In genomic region chr3L:7869715-7870387, dm6 we compare ENCODE assay signal across 2 fruit fly cellular contexts.
TF ChIP-seq lines count a peak whose summit lies in the region.

No protein-coding gene starts in this region.

TF ChIP-seq in whole organism, embryonic, 481 proteins besides CTCF, POLR2A, EP300 and RAD21 (continued from another document and continues in another):
- peak; percentile 22 for TF ChIP-seq CG14710 (tag; optimal IDR thresholded peaks at IDR 0.05; lab: Kevin White, UChicago)
- no peak for TF ChIP-seq Bdp1 (GFP tag; optimal IDR thresholded peaks at IDR 0.05; lab: Kevin White, UChicago)
- peak; percentile 59; the same call in 1 of the 2 replicates for TF ChIP-seq Ptx1 (GFP tag; IDR thresholded peaks at IDR 0.05; lab: Robert Waterston, UW)
- no peak for TF ChIP-seq Optix (GFP tag; IDR thresholded peaks at IDR 0.05; lab: Robert Waterston, UW)
- TF ChIP-seq Aef1 (GFP tag; IDR thresholded peaks at IDR 0.05; lab: Robert Waterston, UW) = peak; percentile 20; the same call in 1 of the 3 replicates
- TF ChIP-seq CG6854 (GFP tag; optimal IDR thresholded peaks at IDR 0.05; lab: Kevin White, UChicago) = no peak
- peak; percentile 43; the same call in 2 of the 4 replicates for TF ChIP-seq Gug (GFP tag; IDR thresholded peaks at IDR 0.05; lab: Robert Waterston, UW)
- peak; percentile 43; the same call in 1 of the 2 replicates for TF ChIP-seq CG32772 (GFP tag; IDR thresholded peaks at IDR 0.05; lab: Robert Waterston, UW)
- peak in 1 of 2 experiments; percentile 18 for TF ChIP-seq Eip74EF (GFP tag; optimal IDR thresholded peaks at IDR 0.05; lab: Kevin White, UChicago)
- peak; percentile 38; the same call in 1 of the 3 replicates for TF ChIP-seq zfh1 (GFP tag; IDR thresholded peaks at IDR 0.05; lab: Robert Waterston, UW)
- TF ChIP-seq CG9215 (GFP tag; IDR thresholded peaks at IDR 0.05; lab: Robert Waterston, UW) = 0 out of 2 replicates have a peak, but pooled peaks have one; percentile 29
- TF ChIP-seq caup (GFP tag; optimal IDR thresholded peaks at IDR 0.05; lab: Kevin White, UChicago; ENCODE audit: severe bottlenecking) = no peak
- peak; percentile 8 for TF ChIP-seq CG9817 (tag; optimal IDR thresholded peaks at IDR 0.05; lab: Kevin White, UChicago)
- TF ChIP-seq bsh (GFP tag; optimal IDR thresholded peaks at IDR 0.05; lab: Kevin White, UChicago) = peak; percentile 61 to 78
- TF ChIP-seq CG7357 (GFP tag; IDR thresholded peaks at IDR 0.05; lab: Robert Waterston, UW) = peak; percentile 44; the same call in 1 of the 3 replicates
- TF ChIP-seq CG10979 (tag; optimal IDR thresholded peaks at IDR 0.05; lab: Kevin White, UChicago) = peak; percentile 48
- no peak for TF ChIP-seq D (optimal IDR thresholded peaks at IDR 0.05; lab: Kevin White, UChicago)
- peak; percentile 34 for TF ChIP-seq D (GFP tag; optimal IDR thresholded peaks at IDR 0.05; lab: Kevin White, UChicago)
- no peak for TF ChIP-seq NC2β (GFP tag; optimal IDR thresholded peaks at IDR 0.05; lab: Kevin White, UChicago)
- TF ChIP-seq dpn (GFP tag; optimal IDR thresholded peaks at IDR 0.05; lab: Kevin White, UChicago) = peak in 1 of 2 experiments; percentile 45
- TF ChIP-seq CG30020 (tag; optimal IDR thresholded peaks at IDR 0.05; lab: Kevin White, UChicago) = peak; percentile 0
- peak; percentile 57 for TF ChIP-seq CoRest (tag; optimal IDR thresholded peaks at IDR 0.05; lab: Kevin White, UChicago)
- peak; percentile 18 for TF ChIP-seq CG3407 (GFP tag; optimal IDR thresholded peaks at IDR 0.05; lab: Kevin White, UChicago)
- TF ChIP-seq CG1529 (GFP tag; optimal IDR thresholded peaks at IDR 0.05; lab: Kevin White, UChicago) = peak; percentile 39
- peak; percentile 18 for TF ChIP-seq CG10267 (tag; optimal IDR thresholded peaks at IDR 0.05; lab: Kevin White, UChicago)
- TF ChIP-seq CG32767 (GFP tag; IDR thresholded peaks at IDR 0.05; lab: Robert Waterston, UW) = peak; percentile 62; the same call in 1 of the 2 replicates
- no peak for TF ChIP-seq ranshi (GFP tag; IDR thresholded peaks at IDR 0.05; lab: Robert Waterston, UW)
- no peak for TF ChIP-seq tx (GFP tag; optimal IDR thresholded peaks at IDR 0.05; lab: Kevin White, UChicago)
- peak; percentile 18 for TF ChIP-seq fd3F (GFP tag; optimal IDR thresholded peaks at IDR 0.05; lab: Kevin White, UChicago)
- peak; percentile 52 for TF ChIP-seq phol (tag; optimal IDR thresholded peaks at IDR 0.05; lab: Kevin White, UChicago)
- TF ChIP-seq Awh (GFP tag; IDR thresholded peaks at IDR 0.05; lab: Robert Waterston, UW) = peak; percentile 52; the same call in 1 of the 2 replicates
- 0 out of 3 replicates have a peak, but pooled peaks have one; percentile 23 for TF ChIP-seq CG34422 (GFP tag; IDR thresholded peaks at IDR 0.05; lab: Robert Waterston, UW)
- TF ChIP-seq Ssrp (tag; optimal IDR thresholded peaks at IDR 0.05; lab: Kevin White, UChicago) = peak; percentile 29
- TF ChIP-seq CG17385 (GFP tag; optimal IDR thresholded peaks at IDR 0.05; lab: Kevin White, UChicago) = peak; percentile 63
- TF ChIP-seq sisA (GFP tag; IDR thresholded peaks at IDR 0.05; lab: Robert Waterston, UW) = 0 out of 2 replicates have a peak, but pooled peaks have one; percentile 4
- TF ChIP-seq Xrp1 (GFP tag; IDR thresholded peaks at IDR 0.05; lab: Robert Waterston, UW) = peak; percentile 32; the same call in 1 of the 2 replicates
- TF ChIP-seq CG2678 (tag; optimal IDR thresholded peaks at IDR 0.05; lab: Kevin White, UChicago) = peak; percentile 68
- peak; percentile 17 for TF ChIP-seq Chrac-16 (GFP tag; optimal IDR thresholded peaks at IDR 0.05; lab: Kevin White, UChicago)
- TF ChIP-seq NFAT (GFP tag; IDR thresholded peaks at IDR 0.05; lab: Robert Waterston, UW) = no peak
- TF ChIP-seq HLH3B (GFP tag; IDR thresholded peaks at IDR 0.05; lab: Robert Waterston, UW) = peak; percentile 19; the same call in 1 of the 2 replicates
- peak; percentile 66 for TF ChIP-seq gem (tag; optimal IDR thresholded peaks at IDR 0.05; lab: Kevin White, UChicago)
- peak in 1 of 2 experiments; percentile 19 for TF ChIP-seq Hr78 (GFP tag; optimal IDR thresholded peaks at IDR 0.05; lab: Kevin White, UChicago)
- no peak for TF ChIP-seq CG33557 (GFP tag; optimal IDR thresholded peaks at IDR 0.05; lab: Kevin White, UChicago)
- peak; percentile 21 for TF ChIP-seq D19A (tag; optimal IDR thresholded peaks at IDR 0.05; lab: Kevin White, UChicago)
- peak; percentile 3 for TF ChIP-seq CG10147 (GFP tag; optimal IDR thresholded peaks at IDR 0.05; lab: Kevin White, UChicago)
- TF ChIP-seq croc (GFP tag; conservative IDR thresholded peaks at IDR 0.05; lab: Robert Waterston, UW) = no peak
- TF ChIP-seq luna (GFP tag; optimal IDR thresholded peaks at IDR 0.05; lab: Kevin White, UChicago) = no peak
- TF ChIP-seq eyg (GFP tag; optimal IDR thresholded peaks at IDR 0.05; lab: Kevin White, UChicago) = no peak
- no peak for TF ChIP-seq dimm (GFP tag; IDR thresholded peaks at IDR 0.05; lab: Robert Waterston, UW)
- TF ChIP-seq CG15269 (tag; optimal IDR thresholded peaks at IDR 0.05; lab: Kevin White, UChicago) = peak; percentile 50
- TF ChIP-seq Adf1 (GFP tag; IDR thresholded peaks at IDR 0.05; lab: Robert Waterston, UW) = no peak
- TF ChIP-seq nmo (GFP tag; optimal IDR thresholded peaks at IDR 0.05; lab: Kevin White, UChicago) = peak; percentile 53
- peak; percentile 6 for TF ChIP-seq tin (GFP tag; optimal IDR thresholded peaks at IDR 0.05; lab: Kevin White, UChicago)
- peak; percentile 33; the same call in 1 of the 2 replicates for TF ChIP-seq slbo (GFP tag; IDR thresholded peaks at IDR 0.05; lab: Robert Waterston, UW)
- TF ChIP-seq zf30C (GFP tag; optimal IDR thresholded peaks at IDR 0.05; lab: Kevin White, UChicago) = no peak
- TF ChIP-seq CG10209 (GFP tag; optimal IDR thresholded peaks at IDR 0.05; lab: Kevin White, UChicago) = peak; percentile 48
- TF ChIP-seq ewg (GFP tag; optimal IDR thresholded peaks at IDR 0.05; lab: Kevin White, UChicago) = peak; percentile 29
- TF ChIP-seq H15 (GFP tag; IDR thresholded peaks at IDR 0.05; lab: Robert Waterston, UW) = peak; percentile 41; the same call in 1 of the 3 replicates
- peak; percentile 37 for TF ChIP-seq bcd (GFP tag; optimal IDR thresholded peaks at IDR 0.05; lab: Kevin White, UChicago)
- peak; percentile 65 for TF ChIP-seq Oli (tag; optimal IDR thresholded peaks at IDR 0.05; lab: Kevin White, UChicago)
- no peak for TF ChIP-seq pan (optimal IDR thresholded peaks at IDR 0.05; lab: Kevin White, UChicago)
- peak in 1 of 2 experiments; percentile 36 for TF ChIP-seq pan (GFP tag; optimal IDR thresholded peaks at IDR 0.05 in 1 of 2, IDR thresholded peaks at IDR 0.05 in 1 of 2)
- peak; percentile 56 for TF ChIP-seq dysf (GFP tag; IDR thresholded peaks at IDR 0.05; lab: Robert Waterston, UW)

TF ChIP-seq in whole organism, prepupa, 60 proteins besides CTCF, POLR2A, EP300 and RAD21 (continued from another document):
- peak; percentile 62 for TF ChIP-seq CG16779 (tag; optimal IDR thresholded peaks at IDR 0.05; lab: Kevin White, UChicago)
- peak; percentile 72 for TF ChIP-seq net (GFP tag; optimal IDR thresholded peaks at IDR 0.05; lab: Kevin White, UChicago)
- TF ChIP-seq Sox102F (GFP tag; optimal IDR thresholded peaks at IDR 0.05; lab: Kevin White, UChicago) = peak; percentile 55
- TF ChIP-seq Eip93F (GFP tag; optimal IDR thresholded peaks at IDR 0.05; lab: Kevin White, UChicago) = no peak
- peak; percentile 92 for TF ChIP-seq CG8119 (GFP tag; IDR thresholded peaks at IDR 0.05; lab: Robert Waterston, UW)
- peak; percentile 74 for TF ChIP-seq Gug (GFP tag; IDR thresholded peaks at IDR 0.05; lab: Robert Waterston, UW)
- peak; percentile 83 for TF ChIP-seq acj6 (GFP tag; optimal IDR thresholded peaks at IDR 0.05; lab: Kevin White, UChicago)
- TF ChIP-seq Hr39 (GFP tag; optimal IDR thresholded peaks at IDR 0.05; lab: Kevin White, UChicago) = peak; percentile 28
- peak; percentile 81 for TF ChIP-seq CG6808 (GFP tag; optimal IDR thresholded peaks at IDR 0.05; lab: Kevin White, UChicago)
- TF ChIP-seq CG9139 (GFP tag; optimal IDR thresholded peaks at IDR 0.05; lab: Kevin White, UChicago) = peak; percentile 62
- TF ChIP-seq esn (GFP tag; optimal IDR thresholded peaks at IDR 0.05; lab: Kevin White, UChicago) = peak; percentile 76
- TF ChIP-seq CG3032 (tag; optimal IDR thresholded peaks at IDR 0.05; lab: Kevin White, UChicago) = peak; percentile 82
- TF ChIP-seq fd85E (GFP tag; optimal IDR thresholded peaks at IDR 0.05; lab: Kevin White, UChicago) = peak; percentile 28
- TF ChIP-seq CG11294 (GFP tag; IDR thresholded peaks at IDR 0.05; lab: Robert Waterston, UW) = 0 out of 2 replicates have a peak, but pooled peaks have one; percentile 31
- peak; percentile 69 for TF ChIP-seq CG11762 (GFP tag; optimal IDR thresholded peaks at IDR 0.05; lab: Kevin White, UChicago; ENCODE audit: insufficient read depth)
- peak; percentile 83 for TF ChIP-seq CG4318 (GFP tag; optimal IDR thresholded peaks at IDR 0.05; lab: Kevin White, UChicago)
- TF ChIP-seq fkh (GFP tag; optimal IDR thresholded peaks at IDR 0.05; lab: Kevin White, UChicago) = no peak
- peak; percentile 82 for TF ChIP-seq CG3919 (GFP tag; optimal IDR thresholded peaks at IDR 0.05; lab: Kevin White, UChicago)
- TF ChIP-seq Ets21C (GFP tag; optimal IDR thresholded peaks at IDR 0.05; lab: Kevin White, UChicago) = peak; percentile 34
- TF ChIP-seq topi (GFP tag; optimal IDR thresholded peaks at IDR 0.05; lab: Kevin White, UChicago) = peak; percentile 63
- TF ChIP-seq Eip78C (GFP tag; lab: Kevin White, UChicago) = peak; percentile 96
- TF ChIP-seq Smox (GFP tag; optimal IDR thresholded peaks at IDR 0.05; lab: Kevin White, UChicago) = peak; percentile 61
- peak; percentile 59 for TF ChIP-seq Eip75B (GFP tag; optimal IDR thresholded peaks at IDR 0.05; lab: Kevin White, UChicago)
- peak; percentile 51 for TF ChIP-seq cyc (GFP tag; optimal IDR thresholded peaks at IDR 0.05; lab: Kevin White, UChicago)
- TF ChIP-seq CG6792 (GFP tag; optimal IDR thresholded peaks at IDR 0.05; lab: Kevin White, UChicago) = peak; percentile 71
- peak; percentile 94 for TF ChIP-seq CG32006 (GFP tag; optimal IDR thresholded peaks at IDR 0.05; lab: Kevin White, UChicago)
- peak; percentile 81 for TF ChIP-seq Ets96B (tag; optimal IDR thresholded peaks at IDR 0.05; lab: Kevin White, UChicago)
- peak; percentile 66 for TF ChIP-seq dsx (GFP tag; optimal IDR thresholded peaks at IDR 0.05; lab: Kevin White, UChicago; ENCODE audit: poor library complexity, severe bottlenecking)
- peak; percentile 90 for TF ChIP-seq CG15336 (GFP tag; IDR thresholded peaks at IDR 0.05; lab: Robert Waterston, UW)
- peak; percentile 73 for TF ChIP-seq pdm3 (GFP tag; optimal IDR thresholded peaks at IDR 0.05; lab: Kevin White, UChicago)
- TF ChIP-seq CG8632 (GFP tag; optimal IDR thresholded peaks at IDR 0.05; lab: Kevin White, UChicago) = peak; percentile 72
- TF ChIP-seq CG8319 (GFP tag; optimal IDR thresholded peaks at IDR 0.05; lab: Kevin White, UChicago) = peak; percentile 51
- TF ChIP-seq dac (GFP tag; optimal IDR thresholded peaks at IDR 0.05; lab: Kevin White, UChicago) = peak; percentile 62
- peak; percentile 68 to 86 for TF ChIP-seq ss (GFP tag; optimal IDR thresholded peaks at IDR 0.05; lab: Kevin White, UChicago)
- peak; percentile 56 for TF ChIP-seq CG6163 (GFP tag; IDR thresholded peaks at IDR 0.05; lab: Robert Waterston, UW)
- TF ChIP-seq Met (GFP tag; optimal IDR thresholded peaks at IDR 0.05; lab: Kevin White, UChicago) = peak; percentile 73
- peak; percentile 61 for TF ChIP-seq CG7368 (GFP tag; optimal IDR thresholded peaks at IDR 0.05; lab: Kevin White, UChicago)
- TF ChIP-seq Lpt (GFP tag; optimal IDR thresholded peaks at IDR 0.05; lab: Kevin White, UChicago) = peak; percentile 44
- peak; percentile 69 for TF ChIP-seq CG10669 (GFP tag; optimal IDR thresholded peaks at IDR 0.05; lab: Kevin White, UChicago)
